In the genomic region with DNA sequence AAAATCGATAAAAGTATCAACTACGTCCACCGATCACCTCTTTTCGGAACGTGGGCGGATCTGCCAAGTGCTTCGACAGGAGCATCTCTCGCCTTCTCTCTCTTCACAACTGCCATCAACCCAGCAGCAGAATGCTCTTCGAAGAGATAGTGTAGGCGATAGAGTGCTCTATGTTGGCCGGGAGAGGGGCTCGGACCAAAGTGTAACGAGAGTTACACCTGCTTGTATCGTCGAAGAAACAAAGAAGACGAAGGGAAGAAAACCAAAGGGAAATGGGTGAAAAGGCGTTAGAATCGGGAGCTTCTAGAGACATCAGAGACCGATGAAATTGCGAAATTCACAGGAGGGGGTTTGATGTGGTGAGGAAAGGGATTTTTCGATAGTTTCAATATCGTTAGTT, we compare ENCODE assay signal across 2 worm cellular contexts.
TF ChIP-seq lines count a peak whose summit lies in the region.

No protein-coding gene starts in this region.

TF ChIP-seq in whole organism, L1 larva, 84 proteins besides CTCF, POLR2A, EP300 and RAD21 (continued from another document):
- TF ChIP-seq rnt-1 (tag; optimal IDR thresholded peaks at IDR 0.05; lab: Kevin White, UChicago) (peak; percentile 60), nhr-47 (tag; optimal IDR thresholded peaks at IDR 0.05; lab: Kevin White, UChicago) (no peak), fkh-4 (tag; optimal IDR thresholded peaks at IDR 0.05; lab: Kevin White, UChicago; ENCODE audit: borderline replicate concordance) (no peak), ceh-63 (GFP tag; optimal IDR thresholded peaks at IDR 0.05; lab: Kevin White, UChicago) (no peak), lsy-2 (tag; optimal IDR thresholded peaks at IDR 0.05; lab: Kevin White, UChicago) (peak in 1 of 2 experiments; percentile 21), unc-98 (GFP tag; IDR thresholded peaks at IDR 0.05; lab: Robert Waterston, UW) (no peak), alr-1 (tag; optimal IDR thresholded peaks at IDR 0.05; lab: Kevin White, UChicago; ENCODE audit: borderline replicate concordance) (no peak), pqm-1 (tag; optimal IDR thresholded peaks at IDR 0.05; lab: Kevin White, UChicago) (no peak), lir-3 (tag; optimal IDR thresholded peaks at IDR 0.05; lab: Kevin White, UChicago; ENCODE audit: poor library complexity) (no peak), jun-1 (tag; optimal IDR thresholded peaks at IDR 0.05; lab: Kevin White, UChicago) (no peak), pag-3 (tag; optimal IDR thresholded peaks at IDR 0.05; lab: Kevin White, UChicago; ENCODE audit: borderline replicate concordance, insufficient read depth) (peak; percentile 64), blmp-1 (tag; optimal IDR thresholded peaks at IDR 0.05; lab: Kevin White, UChicago) (no peak), nhr-71 (tag; optimal IDR thresholded peaks at IDR 0.05; lab: Kevin White, UChicago) (peak; percentile 37), elt-2 (tag; optimal IDR thresholded peaks at IDR 0.05; lab: Kevin White, UChicago) (no peak), C34B4.2 (tag; optimal IDR thresholded peaks at IDR 0.05; lab: Kevin White, UChicago) (no peak), irx-1 (tag; optimal IDR thresholded peaks at IDR 0.05; lab: Kevin White, UChicago) (no peak), F16B12.6 (tag; optimal IDR thresholded peaks at IDR 0.05; lab: Kevin White, UChicago) (no peak), sox-4 (tag; optimal IDR thresholded peaks at IDR 0.05; lab: Kevin White, UChicago) (no peak), mab-9 (GFP tag; IDR thresholded peaks at IDR 0.05; lab: Robert Waterston, UW) (no peak), unc-86 (tag; optimal IDR thresholded peaks at IDR 0.05; lab: Kevin White, UChicago) (no peak), nhr-90 (tag; optimal IDR thresholded peaks at IDR 0.05; lab: Kevin White, UChicago; ENCODE audit: poor library complexity) (no peak), grh-1 (GFP tag; IDR thresholded peaks at IDR 0.05; lab: Robert Waterston, UW) (no peak), ets-5 (GFP tag; IDR thresholded peaks at IDR 0.05; lab: Robert Waterston, UW) (no peak), aly-2 (tag; optimal IDR thresholded peaks at IDR 0.05; lab: Kevin White, UChicago) (no peak), swsn-7 (tag; optimal IDR thresholded peaks at IDR 0.05; lab: Kevin White, UChicago) (no peak), ztf-4 (tag; optimal IDR thresholded peaks at IDR 0.05; lab: Kevin White, UChicago) (no peak), vab-15 (tag; optimal IDR thresholded peaks at IDR 0.05; lab: Kevin White, UChicago) (no peak), nhr-20 (tag; optimal IDR thresholded peaks at IDR 0.05; lab: Kevin White, UChicago) (peak; percentile 31), nhr-237 (tag; optimal IDR thresholded peaks at IDR 0.05; lab: Kevin White, UChicago) (no peak), hlh-17 (GFP tag; optimal IDR thresholded peaks at IDR 0.05; lab: Kevin White, UChicago; ENCODE audit: borderline replicate concordance) (no peak), zip-4 (GFP tag; optimal IDR thresholded peaks at IDR 0.05; lab: Kevin White, UChicago) (no peak), ceh-90 (tag; optimal IDR thresholded peaks at IDR 0.05; lab: Kevin White, UChicago) (no peak), efl-3 (GFP tag; optimal IDR thresholded peaks at IDR 0.05; lab: Kevin White, UChicago) (no peak), ztf-11 (tag; optimal IDR thresholded peaks at IDR 0.05; lab: Kevin White, UChicago) (no peak), pax-3 (tag; optimal IDR thresholded peaks at IDR 0.05; lab: Kevin White, UChicago) (no peak), nhr-19 (GFP tag; conservative IDR thresholded peaks at IDR 0.05; lab: Robert Waterston, UW) (peak; percentile 18; the same call in 1 of the 2 replicates), ceh-8 (GFP tag; optimal IDR thresholded peaks at IDR 0.05; lab: Kevin White, UChicago) (no peak), efl-1 (optimal IDR thresholded peaks at IDR 0.05; lab: Kevin White, UChicago) (no peak), efl-1 (GFP tag; optimal IDR thresholded peaks at IDR 0.05 in 1 of 2; lab: Kevin White, UChicago) (no peak), unc-130 (tag; optimal IDR thresholded peaks at IDR 0.05; lab: Kevin White, UChicago) (no peak), fkh-8 (tag; optimal IDR thresholded peaks at IDR 0.05; lab: Kevin White, UChicago) (no peak), dsc-1 (tag; optimal IDR thresholded peaks at IDR 0.05; lab: Kevin White, UChicago) (no peak), nhr-11 (tag; optimal IDR thresholded peaks at IDR 0.05; lab: Kevin White, UChicago) (no peak), unc-30 (tag; optimal IDR thresholded peaks at IDR 0.05; lab: Kevin White, UChicago) (no peak), lin-35 (GFP tag; optimal IDR thresholded peaks at IDR 0.05; lab: Kevin White, UChicago) (no peak)
TF ChIP-seq in whole organism, L1 larva: peak in this region for 7.

TF ChIP-seq in whole organism, L2 larva, 48 proteins besides CTCF, POLR2A, EP300 and RAD21 (continued from another document):
- TF ChIP-seq sma-9 (GFP tag; optimal IDR thresholded peaks at IDR 0.05; lab: Kevin White, UChicago) (peak; percentile 19), sma-9 (tag; optimal IDR thresholded peaks at IDR 0.05; lab: Kevin White, UChicago) (no peak)
TF ChIP-seq in whole organism, L2 larva: peak in this region for 6.
